Fruit fly (Drosophila melanogaster): ENCODE results near the gene Ctps.
A peak's percentile ranks its signal among the peaks of the same experiment; 100 is the strongest.

Gene Ctps

DNA sequence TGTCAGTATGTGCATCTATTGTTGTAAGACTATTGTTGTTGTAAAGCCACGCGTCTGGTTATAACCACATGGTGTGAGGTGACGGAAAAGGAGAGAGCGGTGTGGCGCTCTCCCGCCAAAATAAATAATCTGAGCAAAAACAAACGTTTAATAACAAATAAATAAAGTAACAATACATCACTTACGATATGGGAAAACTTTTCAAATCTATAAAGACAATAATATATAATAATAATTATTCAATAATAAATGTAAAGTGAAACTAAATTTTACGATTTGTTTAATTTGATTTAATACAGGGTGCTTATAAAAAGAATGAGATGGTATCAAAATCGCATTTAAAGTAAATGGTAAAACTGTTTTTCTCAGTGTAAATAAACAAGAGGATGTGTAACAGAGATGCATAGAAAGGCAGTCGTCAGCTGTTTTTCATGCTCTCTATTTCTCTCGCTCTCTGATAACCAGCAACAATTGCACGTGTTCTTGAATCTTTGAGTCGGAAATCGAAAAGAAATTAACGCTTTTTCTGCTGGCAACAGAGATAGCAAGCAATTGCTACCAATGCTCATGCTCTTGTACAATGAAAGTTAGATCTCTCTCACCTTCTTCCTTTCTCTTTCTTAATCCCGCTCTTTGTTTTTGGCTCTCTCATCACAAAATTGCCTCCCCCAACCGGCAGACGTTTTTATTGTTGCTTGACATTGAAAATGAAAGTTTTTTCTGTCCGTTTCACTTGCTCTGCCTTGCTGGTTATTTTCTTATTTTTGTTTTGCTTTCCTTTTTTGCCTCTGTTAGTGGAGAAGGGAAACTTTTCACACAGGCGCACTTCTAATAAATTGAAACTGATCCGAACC is 1.2 kb downstream of the Ctps start (continued):
- TF ChIP-seq CG1602 (GFP tag; optimal IDR thresholded peaks at IDR 0.05) (peak; percentile 53), CG3281 (GFP tag; optimal IDR thresholded peaks at IDR 0.05) (peak; percentile 92), CG2202 (tag; optimal IDR thresholded peaks at IDR 0.05) (peak; percentile 72), CG9437 (GFP tag; optimal IDR thresholded peaks at IDR 0.05) (peak; percentile 78), CG2120 (GFP tag; optimal IDR thresholded peaks at IDR 0.05) (peak; percentile 40), fd96Cb (tag; optimal IDR thresholded peaks at IDR 0.05) (peak; percentile 94), Ets97D (GFP tag; optimal IDR thresholded peaks at IDR 0.05) (no peak), nmo (GFP tag; optimal IDR thresholded peaks at IDR 0.05) (peak; percentile 85), CG17328 (GFP tag; IDR thresholded peaks at IDR 0.05) (peak; percentile 86), CG3065 (GFP tag; optimal IDR thresholded peaks at IDR 0.05) (peak; percentile 24), z (GFP tag; IDR thresholded peaks at IDR 0.05) (no peak), CHES-1-like (GFP tag; optimal IDR thresholded peaks at IDR 0.05) (no peak), B-H2 (GFP tag; optimal IDR thresholded peaks at IDR 0.05) (no peak), lov (optimal IDR thresholded peaks at IDR 0.05) (no peak), lov (GFP tag; IDR thresholded peaks at IDR 0.05) (peak; percentile 69; the same call in 2 of the 3 replicates), gt (GFP tag; IDR thresholded peaks at IDR 0.05) (peak; percentile 39; the same call in 1 of the 2 replicates), fd64A (GFP tag; optimal IDR thresholded peaks at IDR 0.05) (no peak), CG8089 (GFP tag; optimal IDR thresholded peaks at IDR 0.05) (no peak), yki (optimal IDR thresholded peaks at IDR 0.05) (peak; percentile 23), CG9727 (GFP tag; optimal IDR thresholded peaks at IDR 0.05) (peak; percentile 88), Ets65A (GFP tag) (peak; percentile 52), hkb (optimal IDR thresholded peaks at IDR 0.05) (no peak), hkb (GFP tag; IDR thresholded peaks at IDR 0.05) (peak; percentile 93), CG2712 (tag; optimal IDR thresholded peaks at IDR 0.05) (peak; percentile 97), CG31224 (GFP tag; IDR thresholded peaks at IDR 0.05) (peak; percentile 66; the same call in 1 of the 2 replicates), CG9797 (GFP tag; optimal IDR thresholded peaks at IDR 0.05) (no peak), ac (GFP tag; optimal IDR thresholded peaks at IDR 0.05) (peak; percentile 70), H2.0 (GFP tag; IDR thresholded peaks at IDR 0.05) (peak; percentile 63), Hand (GFP tag; optimal IDR thresholded peaks at IDR 0.05) (peak; percentile 77), Deaf1 (tag; optimal IDR thresholded peaks at IDR 0.05) (peak; percentile 66), kah (GFP tag; optimal IDR thresholded peaks at IDR 0.05) (peak; percentile 62), gsb (GFP tag; IDR thresholded peaks at IDR 0.05) (peak; percentile 77), bcd (GFP tag; optimal IDR thresholded peaks at IDR 0.05) (peak; percentile 82), Sry-β (GFP tag; optimal IDR thresholded peaks at IDR 0.05) (peak; percentile 41), BEAF-32 (GFP tag; optimal IDR thresholded peaks at IDR 0.05) (no peak), CG9215 (GFP tag; IDR thresholded peaks at IDR 0.05) (no peak; the same call in 1 of the 2 replicates), slbo (GFP tag; IDR thresholded peaks at IDR 0.05) (peak; percentile 71), ap (GFP tag; IDR thresholded peaks at IDR 0.05) (peak; percentile 79), CG7987 (GFP tag; optimal IDR thresholded peaks at IDR 0.05) (peak; percentile 67), MBD-R2 (GFP tag; IDR thresholded peaks at IDR 0.05) (no peak), CG14965 (GFP tag; optimal IDR thresholded peaks at IDR 0.05; ENCODE audit: borderline replicate concordance) (peak; percentile 5), insv (GFP tag; optimal IDR thresholded peaks at IDR 0.05) (no peak), CG5245 (GFP tag; optimal IDR thresholded peaks at IDR 0.05) (peak; percentile 37), croc (GFP tag; conservative IDR thresholded peaks at IDR 0.05) (peak; percentile 82), Scr (GFP tag; IDR thresholded peaks at IDR 0.05; ENCODE audit: partially characterized antibody) (no peak), tio (GFP tag; optimal IDR thresholded peaks at IDR 0.05) (peak; percentile 78), sqz (GFP tag; optimal IDR thresholded peaks at IDR 0.05) (peak; percentile 78), HLH54F (GFP tag; optimal IDR thresholded peaks at IDR 0.05) (peak; percentile 2), Tbp (GFP tag; optimal IDR thresholded peaks at IDR 0.05) (no peak), CG34422 (GFP tag; IDR thresholded peaks at IDR 0.05) (peak; percentile 86)

Measured in whole organism, embryonic.